Worm (Caenorhabditis elegans) whole organism, L2 larva: ENCODE results near the gene pyr-1.

Experiments used
- aly-2 ChIP-seq: fragments of 150-350 bp; optimal IDR thresholded peaks from 2 replicates; lab custom pipeline; 2014; ENCODE audit warnings: missing biosample characterization, missing genetic modification characterization
- mdl-1 ChIP-seq, 2 experiments: fragments of 150-350 bp in 1 of 2; sonication (generic microtip) in 1 of 2; optimal IDR thresholded peaks; 2 replicates each; lab custom pipeline; 2017; ENCODE audit warnings: missing biosample characterization in 2 of 2, missing genetic modification characterization in 2 of 2
- nhr-21 ChIP-seq: fragments of 150-350 bp; optimal IDR thresholded peaks from 2 replicates; lab custom pipeline; 2014; ENCODE audit warnings: missing biosample characterization, missing genetic modification characterization
- snpc-4 ChIP-seq: fragments of 150-350 bp; optimal IDR thresholded peaks from 2 replicates; lab custom pipeline; 2014; ENCODE audit warnings: missing biosample characterization, missing genetic modification characterization
- unc-55 ChIP-seq: fragments of 150-350 bp; sonication (generic microtip); optimal IDR thresholded peaks from 3 replicates; lab custom pipeline; 2014; ENCODE audit warnings: missing biosample characterization, missing genetic modification reagents, missing genetic modification characterization
- unc-62 ChIP-seq: fragments of 150-350 bp; optimal IDR thresholded peaks from 2 replicates; lab custom pipeline; 2014; ENCODE audit warnings: missing biosample characterization, missing genetic modification reagents, missing genetic modification characterization

- TF ChIP-seq mdl-1 (tag; optimal IDR thresholded peaks at IDR 0.05; lab: Kevin White, UChicago) (no peak), unc-62 (GFP tag; lab: Kevin White, UChicago) (no peak), snpc-4 (tag; lab: Kevin White, UChicago) (peak; percentile 35), aly-2 (tag; lab: Kevin White, UChicago) (no peak), nhr-21 (tag; lab: Kevin White, UChicago) (no peak), unc-55 (GFP tag; lab: Kevin White, UChicago) (no peak)
These were observed 19.9 kb downstream of the pyr-1 start for ce11 chrII:8670835-8671234.
